Worm (Caenorhabditis elegans) whole organism, young adult: ENCODE measurements around the gene T24C4.5.

Experiments
- B0261.1 ChIP-seq: sonication (generic microtip); optimal IDR thresholded peaks from 2 replicates; lab custom pipeline; 2016; ENCODE audit warnings: mild to moderate bottlenecking, missing genetic modification characterization, moderate library complexity, missing compliant biosample characterization
- B0336.3 ChIP-seq: fragments of 200-800 bp; sonication (Bioruptor generic); IDR thresholded peaks from 2 replicates; pipeline ENCODE4 v1.3.6; 2022; ENCODE audit warnings: missing genetic modification characterization, missing compliant biosample characterization
- F10E7.11 ChIP-seq: sonication (generic microtip); optimal IDR thresholded peaks from 2 replicates; lab custom pipeline; 2017; ENCODE audit warnings: mild to moderate bottlenecking, missing genetic modification characterization, moderate library complexity, missing compliant biosample characterization
- F33H1.4 ChIP-seq: fragments of 200-800 bp; sonication (Bioruptor generic); IDR thresholded peaks from 2 replicates; pipeline ENCODE4 v1.3.6; 2022; ENCODE audit warnings: missing genetic modification reagents, missing genetic modification characterization, missing compliant biosample characterization
- F39B2.1 ChIP-seq: fragments of 200-800 bp; sonication (Bioruptor generic); IDR thresholded peaks from 2 replicates; pipeline ENCODE4 v1.3.6; 2022; ENCODE audit warnings: missing genetic modification reagents, missing genetic modification characterization, missing compliant biosample characterization
- F52B5.7 ChIP-seq: sonication (generic microtip); optimal IDR thresholded peaks from 2 replicates; lab custom pipeline; 2016; ENCODE audit warnings: mild to moderate bottlenecking, missing genetic modification characterization, missing compliant biosample characterization
- K11D2.4 ChIP-seq: fragments of 200-800 bp; sonication (Bioruptor generic); IDR thresholded peaks from 2 replicates; pipeline ENCODE4 v1.3.6; 2022; ENCODE audit warnings: missing genetic modification reagents, missing genetic modification characterization, missing compliant biosample characterization
- T07F8.4 ChIP-seq: sonication (generic microtip); optimal IDR thresholded peaks from 2 replicates; lab custom pipeline; 2016; ENCODE audit warnings: mild to moderate bottlenecking, missing genetic modification characterization, moderate library complexity, missing compliant biosample characterization
- Y56A3A.18 ChIP-seq: fragments of 200-800 bp; sonication (Bioruptor generic); IDR thresholded peaks from 2 replicates; pipeline ENCODE4 v1.3.6; 2022; ENCODE audit warnings: missing genetic modification reagents, missing genetic modification characterization, missing compliant biosample characterization
- Y67H2A.10 ChIP-seq: fragments of 200-800 bp; sonication (Bioruptor generic); conservative IDR thresholded peaks from 2 replicates; pipeline ENCODE4 v1.3.6; 2022; ENCODE audit warnings: missing genetic modification reagents, missing genetic modification characterization, missing compliant biosample characterization
- Y79H2A.3 ChIP-seq: fragments of 200-800 bp; sonication (Bioruptor generic); conservative IDR thresholded peaks from 2 replicates; pipeline ENCODE4 v1.3.6; 2022; ENCODE audit warnings: missing genetic modification reagents, missing genetic modification characterization, missing compliant biosample characterization
- aptf-2 ChIP-seq: fragments of 200-800 bp; sonication (Bioruptor generic); conservative IDR thresholded peaks from 2 replicates; pipeline ENCODE4 v1.3.6; 2022; ENCODE audit warnings: missing genetic modification reagents, missing genetic modification characterization, missing compliant biosample characterization
- attf-3 ChIP-seq: fragments of 200-800 bp; sonication (Bioruptor generic); conservative IDR thresholded peaks from 2 replicates; pipeline ENCODE4 v1.3.6; 2022; ENCODE audit warnings: missing genetic modification reagents, missing genetic modification characterization, missing compliant biosample characterization
- attf-5 ChIP-seq: fragments of 200-800 bp; sonication (Bioruptor generic); optimal IDR thresholded peaks from 2 replicates; lab custom pipeline; 2018; ENCODE audit warnings: mild to moderate bottlenecking, missing genetic modification characterization, missing compliant biosample characterization
- attf-6 ChIP-seq: fragments of 200-800 bp; sonication (Bioruptor generic); IDR thresholded peaks from 2 replicates; pipeline ENCODE4 v1.3.6; 2022; ENCODE audit warnings: missing genetic modification reagents, missing genetic modification characterization, missing compliant biosample characterization
- ceh-79 ChIP-seq: sonication (generic microtip); optimal IDR thresholded peaks from 2 replicates; lab custom pipeline; 2017; ENCODE audit warnings: mild to moderate bottlenecking, missing genetic modification characterization, missing compliant biosample characterization
- ceh-91 ChIP-seq: fragments of 200-800 bp; sonication (Bioruptor generic); IDR thresholded peaks from 2 replicates; pipeline ENCODE4 v1.3.6; 2022; ENCODE audit warnings: missing genetic modification reagents, missing genetic modification characterization, missing compliant biosample characterization
- die-1 ChIP-seq: sonication (generic microtip); optimal IDR thresholded peaks from 2 replicates; lab custom pipeline; 2016; ENCODE audit warnings: missing genotype, mild to moderate bottlenecking, missing genetic modification characterization, missing compliant biosample characterization
- dpff-1 ChIP-seq: sonication (generic microtip); optimal IDR thresholded peaks from 2 replicates; lab custom pipeline; 2017; ENCODE audit warnings: mild to moderate bottlenecking, missing genetic modification characterization, missing compliant biosample characterization
- efl-1 ChIP-seq: fragments of 150-350 bp; optimal IDR thresholded peaks from 2 replicates; lab custom pipeline; 2014; ENCODE audit warnings: missing biosample characterization, missing genetic modification reagents, missing genetic modification characterization
- egrh-3 ChIP-seq: fragments of 200-800 bp; sonication (Bioruptor generic); IDR thresholded peaks from 2 replicates; pipeline ENCODE4 v1.3.6; 2022; ENCODE audit warnings: missing genetic modification reagents, missing genetic modification characterization, missing compliant biosample characterization
- ets-4 ChIP-seq: fragments of 200-800 bp; sonication (Bioruptor generic); optimal IDR thresholded peaks from 2 replicates; lab custom pipeline; 2018; ENCODE audit warnings: mild to moderate bottlenecking, missing genetic modification characterization, missing compliant biosample characterization
- fkh-3 ChIP-seq: sonication (generic microtip); optimal IDR thresholded peaks from 2 replicates; lab custom pipeline; 2016; ENCODE audit warnings: mild to moderate bottlenecking, missing genetic modification characterization, missing compliant biosample characterization
- hrde-1 ChIP-seq: sonication (generic microtip); optimal IDR thresholded peaks from 2 replicates; lab custom pipeline; 2016; ENCODE audit warnings: missing genetic modification characterization, mild to moderate bottlenecking, missing compliant biosample characterization, moderate library complexity, missing genotype, missing genetic modification reagents, borderline replicate concordance
- let-607 ChIP-seq, 2 experiments: fragments of 200-800 bp in 1 of 2; sonication (Bioruptor generic) in 1 of 2; sonication (generic microtip) in 1 of 2; optimal IDR thresholded peaks; 2 replicates each; lab custom pipeline; 2016 to 2018; ENCODE audit warnings: mild to moderate bottlenecking in 2 of 2, missing compliant biosample characterization in 2 of 2, missing genetic modification characterization in 2 of 2, moderate library complexity in 2 of 2, missing genotype in 1 of 2
- lin-26 ChIP-seq: fragments of 200-800 bp; sonication (Bioruptor generic); IDR thresholded peaks from 2 replicates; pipeline ENCODE4 v1.3.6; 2022; ENCODE audit warnings: missing genetic modification reagents, missing genetic modification characterization, missing compliant biosample characterization
- lin-40 ChIP-seq: sonication (generic microtip); optimal IDR thresholded peaks from 2 replicates; lab custom pipeline; 2016; ENCODE audit warnings: missing genetic modification characterization, mild to moderate bottlenecking, missing compliant biosample characterization, missing genotype, missing genetic modification reagents
- lin-54 ChIP-seq: fragments of 200-800 bp; sonication (Bioruptor generic); optimal IDR thresholded peaks from 2 replicates; lab custom pipeline; 2018; ENCODE audit warnings: mild to moderate bottlenecking, missing genetic modification characterization, missing compliant biosample characterization
- madf-6 ChIP-seq: fragments of 200-800 bp; sonication (Bioruptor generic); IDR thresholded peaks from 2 replicates; pipeline ENCODE4 v1.3.6; 2022; ENCODE audit warnings: missing genetic modification reagents, missing genetic modification characterization, missing compliant biosample characterization
- mes-4 ChIP-seq: sonication (generic microtip); optimal IDR thresholded peaks from 2 replicates; lab custom pipeline; 2016; ENCODE audit warnings: missing genotype, missing genetic modification characterization, missing compliant biosample characterization
- nfya-1 ChIP-seq: sonication (generic microtip); optimal IDR thresholded peaks from 2 replicates; lab custom pipeline; 2017; ENCODE audit warnings: antibody characterized with exemption, missing compliant biosample characterization, missing genetic modification characterization, borderline replicate concordance; ENCODE audit not compliant: insufficient read depth
- rec-8 ChIP-seq, 2 experiments: sonication (generic microtip); optimal IDR thresholded peaks; 2 replicates each; lab custom pipeline; 2016; ENCODE audit warnings: mild to moderate bottlenecking in 2 of 2, missing genetic modification characterization in 2 of 2, missing genetic modification reagents in 2 of 2, missing genotype in 2 of 2, missing biosample characterization in 1 of 2, missing compliant biosample characterization in 1 of 2, moderate library complexity in 1 of 2
- repo-1 ChIP-seq: sonication (generic microtip); optimal IDR thresholded peaks from 2 replicates; lab custom pipeline; 2017; ENCODE audit warnings: mild to moderate bottlenecking, missing genetic modification characterization, missing compliant biosample characterization
- sdz-38 ChIP-seq: sonication (generic microtip); optimal IDR thresholded peaks from 2 replicates; lab custom pipeline; 2016; ENCODE audit warnings: missing genotype, missing genetic modification characterization, missing compliant biosample characterization
- snpc-3.4 ChIP-seq: sonication (generic microtip); optimal IDR thresholded peaks from 2 replicates; lab custom pipeline; 2017; ENCODE audit warnings: missing genetic modification characterization, mild to moderate bottlenecking, missing compliant biosample characterization, antibody characterized with exemption, moderate library complexity, missing genotype, missing genetic modification reagents
- snpc-4 ChIP-seq, 5 experiments: fragments of 150-350 bp in 1 of 5; sonication (generic microtip) in 4 of 5; optimal IDR thresholded peaks; 2 replicates each; lab custom pipeline; 2014 to 2018; ENCODE audit warnings: missing genetic modification characterization in 5 of 5, missing biosample characterization in 3 of 5, antibody characterized with exemption in 2 of 5, mild to moderate bottlenecking in 2 of 5, missing compliant biosample characterization in 2 of 5, missing genotype in 2 of 5, moderate library complexity in 2 of 5, missing genetic modification reagents in 1 of 5
- tbp1 ChIP-seq: fragments of 200-800 bp; sonication (Bioruptor generic); optimal IDR thresholded peaks from 2 replicates; lab custom pipeline; 2018; ENCODE audit warnings: mild to moderate bottlenecking, missing genetic modification characterization, missing compliant biosample characterization
- unc-62 ChIP-seq: fragments of 150-350 bp; optimal IDR thresholded peaks from 2 replicates; lab custom pipeline; 2014; ENCODE audit warnings: missing biosample characterization, missing genetic modification reagents, missing genetic modification characterization
- zfh-2 ChIP-seq: fragments of 200-800 bp; sonication (Bioruptor generic); conservative IDR thresholded peaks from 2 replicates; pipeline ENCODE4 v1.3.6; 2022; ENCODE audit warnings: missing genetic modification reagents, missing genetic modification characterization, missing compliant biosample characterization

Gene T24C4.5

DNA sequence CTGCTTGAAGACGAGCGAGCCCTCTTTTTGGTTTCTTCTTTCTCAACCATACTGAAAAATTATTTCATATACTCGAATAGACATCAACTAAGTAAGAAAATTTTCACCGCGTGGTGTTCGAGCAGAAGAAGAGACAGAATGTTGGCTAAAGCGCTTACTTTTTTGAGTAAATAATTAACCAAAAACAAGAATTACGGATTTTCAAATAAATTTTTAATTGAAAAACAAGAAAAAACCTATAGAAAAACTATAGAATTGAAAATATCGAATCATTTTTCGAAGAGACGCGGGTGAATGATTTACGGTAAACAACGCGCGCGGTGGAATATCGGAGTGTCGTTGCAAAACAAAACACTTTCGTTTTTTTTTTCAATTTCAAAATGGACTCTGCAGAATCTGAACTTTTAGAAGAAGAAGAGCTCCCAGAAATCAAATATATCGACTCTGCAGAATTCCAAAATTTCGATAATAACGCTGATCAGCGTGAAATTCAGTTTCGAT is 25.6 kb downstream of the T24C4.5 start, which contains the start of the genes rnp-5 and tag-51:
Gene rnp-5 (minus strand): TSS at position 51 of the 501 bp plus-strand sequence.
Gene tag-51 (plus strand): TSS at position 363 of the 501 bp plus-strand sequence.
- no peak for TF ChIP-seq zfh-2 (GFP tag; lab: Robert Waterston, UW)
- peak; percentile 89 for TF ChIP-seq attf-3 (GFP tag; lab: Robert Waterston, UW)
- no peak for TF ChIP-seq Y79H2A.3 (GFP tag; lab: Robert Waterston, UW)
- no peak for TF ChIP-seq sdz-38 (tag; lab: Kevin White, UChicago)
- TF ChIP-seq die-1 (tag; lab: Kevin White, UChicago), result no peak

DNA sequence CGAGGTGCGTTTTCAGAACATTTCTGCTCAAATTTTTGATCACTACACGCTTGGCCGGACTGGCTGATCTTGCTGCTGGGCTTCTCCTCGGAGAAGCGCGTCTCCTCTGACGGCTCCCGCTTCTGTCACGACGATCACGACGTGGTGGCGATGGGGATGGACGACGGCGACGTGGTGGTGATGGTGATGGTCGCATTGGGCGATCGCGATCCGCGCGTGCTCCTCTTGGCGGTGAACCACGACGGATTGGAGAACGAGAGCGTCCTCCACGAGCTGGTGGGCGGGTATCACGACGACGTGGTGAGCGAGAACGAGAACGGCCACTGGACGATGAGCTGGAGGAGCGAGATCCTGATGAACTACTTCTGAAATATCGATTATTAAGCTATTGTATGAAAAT is 26.1 kb downstream of the T24C4.5 start:
- TF ChIP-seq egrh-3 (GFP tag; lab: Robert Waterston, UW) (peak; percentile 73; the same call in 1 of the 2 replicates), ets-4 (GFP tag; lab: Kevin White, UChicago) (no peak), zfh-2 (GFP tag; lab: Robert Waterston, UW) (peak; percentile 91), fkh-3 (tag; lab: Kevin White, UChicago) (no peak), lin-40 (tag; lab: Kevin White, UChicago) (no peak)

DNA sequence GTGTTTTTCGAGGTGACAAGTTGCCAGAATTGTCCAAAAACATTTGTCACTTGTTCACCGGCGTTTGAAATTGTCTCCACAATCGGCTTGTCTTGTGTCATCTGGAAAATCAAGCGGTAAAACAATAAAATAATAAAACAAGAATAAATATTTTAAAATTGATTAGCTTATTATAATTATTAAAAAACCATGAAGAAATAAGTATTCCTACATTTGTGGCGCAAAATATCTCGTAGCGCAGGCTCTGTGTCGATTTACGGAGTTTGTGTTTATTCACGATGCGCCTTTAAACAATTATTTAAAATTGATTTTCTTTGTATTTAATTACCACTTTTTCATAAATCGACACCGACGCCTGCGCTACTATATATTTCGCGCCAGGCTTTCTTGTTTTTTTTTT is 27.2 kb downstream of the T24C4.5 start, which contains the start of gene moma-1:
Gene moma-1 (minus strand): TSS at position 101 of the 400 bp plus-strand sequence.
- TF ChIP-seq ceh-79 (tag; lab: Kevin White, UChicago), result peak; percentile 10
- TF ChIP-seq Y56A3A.18 (GFP tag; lab: Robert Waterston, UW), result no peak
- TF ChIP-seq attf-3 (GFP tag; lab: Robert Waterston, UW), result no peak
- TF ChIP-seq snpc-3.4 (tag; lab: Kevin White, UChicago), result peak; percentile 35
- TF ChIP-seq ceh-91, result no peak
- peak; percentile 14; the same call in 1 of the 2 replicates for TF ChIP-seq madf-6 (GFP tag; lab: Robert Waterston, UW)
- TF ChIP-seq aptf-2, result no peak
- TF ChIP-seq ets-4 (GFP tag; lab: Kevin White, UChicago), result no peak
- no peak for TF ChIP-seq K11D2.4 (GFP tag; lab: Robert Waterston, UW)
- no peak for TF ChIP-seq F33H1.4 (GFP tag; lab: Robert Waterston, UW)
- TF ChIP-seq efl-1 (GFP tag; lab: Kevin White, UChicago), result peak; percentile 27

DNA sequence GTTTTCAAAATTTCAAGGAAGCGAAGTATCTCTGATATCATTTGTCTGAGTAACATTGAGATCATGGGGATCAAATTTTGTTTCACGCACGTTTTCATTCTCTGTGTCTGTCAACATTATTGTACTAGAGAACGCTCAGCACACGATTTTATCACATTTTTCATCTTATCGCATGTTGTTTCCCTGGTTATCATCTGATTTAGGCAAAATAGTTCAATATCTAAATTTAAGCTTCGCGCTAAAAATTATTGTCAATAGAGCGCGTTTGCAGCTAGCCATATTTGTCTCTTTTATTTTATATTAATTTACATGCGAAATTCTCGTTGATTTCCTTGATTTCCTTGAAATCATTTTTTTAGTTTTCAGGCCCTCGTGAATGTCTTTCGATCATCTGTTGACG is 34.0 kb downstream of the T24C4.5 start, which contains the start of gene K02F3.2:
Gene K02F3.2 (plus strand): TSS at position 357 of the 400 bp plus-strand sequence.
- TF ChIP-seq lin-26 (no peak), let-607 (tag; optimal IDR thresholded peaks at IDR 0.05; lab: Kevin White, UChicago) (no peak), attf-5 (GFP tag; lab: Kevin White, UChicago) (peak; percentile 12), repo-1 (tag; lab: Kevin White, UChicago) (no peak), attf-6 (GFP tag; lab: Robert Waterston, UW) (no peak), snpc-3.4 (tag; lab: Kevin White, UChicago) (no peak), zfh-2 (GFP tag; lab: Robert Waterston, UW) (no peak), mes-4 (tag; lab: Kevin White, UChicago) (no peak), rec-8 (tag; optimal IDR thresholded peaks at IDR 0.05; lab: Kevin White, UChicago) (no peak), dpff-1 (tag; lab: Kevin White, UChicago) (no peak), egrh-3 (GFP tag; lab: Robert Waterston, UW) (no peak), attf-3 (GFP tag; lab: Robert Waterston, UW) (no peak), unc-62 (GFP tag; lab: Kevin White, UChicago) (no peak), F52B5.7 (tag; lab: Kevin White, UChicago) (no peak), B0261.1 (tag; lab: Kevin White, UChicago) (no peak), nfya-1 (tag; lab: Kevin White, UChicago) (no peak), Y56A3A.18 (GFP tag; lab: Robert Waterston, UW) (no peak), tbp1 (peak; percentile 29), Y67H2A.10 (GFP tag; lab: Robert Waterston, UW) (no peak), F10E7.11 (tag; lab: Kevin White, UChicago) (no peak), K11D2.4 (GFP tag; lab: Robert Waterston, UW) (no peak), F39B2.1 (GFP tag; lab: Robert Waterston, UW) (no peak), lin-54 (peak; percentile 70), lin-40 (tag; lab: Kevin White, UChicago) (peak; percentile 50), B0336.3 (GFP tag; lab: Robert Waterston, UW) (no peak), madf-6 (GFP tag; lab: Robert Waterston, UW) (no peak), snpc-4 (GFP tag; optimal IDR thresholded peaks at IDR 0.05; lab: Kevin White, UChicago) (no peak), snpc-4 (tag; optimal IDR thresholded peaks at IDR 0.05; lab: Kevin White, UChicago) (no peak), hrde-1 (tag; lab: Kevin White, UChicago) (no peak), T07F8.4 (tag; lab: Kevin White, UChicago) (no peak)
